Worm (Caenorhabditis elegans): Measurements from ENCODE around the gene poml-1.

poml-1 gene

DNA sequence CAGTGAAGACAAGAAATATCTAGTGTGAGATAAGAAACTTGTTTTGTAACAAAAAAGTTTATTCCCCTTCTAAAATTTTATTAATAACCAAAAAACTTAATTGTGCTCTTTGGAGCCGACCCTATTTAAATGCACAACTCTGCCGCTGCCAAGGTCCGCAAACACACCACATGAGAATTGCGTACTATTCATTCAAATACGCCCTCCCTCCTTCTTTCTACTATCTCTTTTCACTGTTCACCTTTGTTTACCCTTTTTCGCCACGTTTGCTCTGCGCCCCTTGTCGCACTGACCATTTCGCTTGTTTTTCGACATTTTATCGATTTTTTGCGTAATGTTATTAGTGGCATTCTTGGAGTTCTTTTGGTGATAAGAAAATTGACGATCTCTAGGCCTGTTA is 53.1 kb downstream of the poml-1 start:
- no peak for TF ChIP-seq W03F9.2 (tag; optimal IDR thresholded peaks at IDR 0.05)
- TF ChIP-seq dao-5 (tag; optimal IDR thresholded peaks at IDR 0.05): no peak
- TF ChIP-seq him-1 (tag; optimal IDR thresholded peaks at IDR 0.05): no peak
